Worm (Caenorhabditis elegans) whole organism, mixed stage, embryonic: ENCODE data around the gene F40D4.17.

Source experiments
- M03D4.4 ChIP-seq: sonication (generic microtip); optimal IDR thresholded peaks from 2 replicates; lab custom pipeline; 2017; ENCODE audit warnings: mild to moderate bottlenecking, missing genetic modification characterization, missing compliant biosample characterization
- bed-3 ChIP-seq: fragments of 200-800 bp; sonication (Bioruptor generic); optimal IDR thresholded peaks from 3 replicates; lab custom pipeline; 2018; ENCODE audit warnings: mild to moderate bottlenecking, missing genetic modification characterization, moderate library complexity, missing compliant biosample characterization
- blmp-1 ChIP-seq: fragments of 150-350 bp; optimal IDR thresholded peaks from 2 replicates; lab custom pipeline; 2014; ENCODE audit warnings: missing biosample characterization, missing genetic modification characterization
- ceh-39 ChIP-seq: fragments of 150-350 bp; optimal IDR thresholded peaks from 2 replicates; lab custom pipeline; 2014; ENCODE audit warnings: missing biosample characterization, missing genetic modification characterization
- ceh-83 ChIP-seq: fragments of 200-800 bp; sonication (Bioruptor generic); optimal IDR thresholded peaks from 2 replicates; lab custom pipeline; 2018; ENCODE audit warnings: mild to moderate bottlenecking, missing genetic modification characterization, missing compliant biosample characterization
- ces-1 ChIP-seq: fragments of 150-350 bp; optimal IDR thresholded peaks from 2 replicates; lab custom pipeline; 2014; ENCODE audit warnings: missing biosample characterization, missing genetic modification reagents, missing genetic modification characterization
- cnd-1 ChIP-seq: fragments of 200-800 bp; sonication (Bioruptor generic); optimal IDR thresholded peaks from 2 replicates; lab custom pipeline; 2018; ENCODE audit warnings: mild to moderate bottlenecking, missing genetic modification characterization, missing compliant biosample characterization
- drap-1 ChIP-seq: fragments of 200-800 bp; sonication (Bioruptor generic); optimal IDR thresholded peaks from 3 replicates; lab custom pipeline; 2018; ENCODE audit warnings: mild to moderate bottlenecking, missing genetic modification characterization, missing compliant biosample characterization
- elt-1 ChIP-seq: sonication (generic microtip); optimal IDR thresholded peaks from 2 replicates; lab custom pipeline; 2017; ENCODE audit warnings: missing genetic modification characterization, mild to moderate bottlenecking, missing compliant biosample characterization, antibody characterized with exemption, moderate library complexity, borderline replicate concordance; ENCODE audit not compliant: insufficient read depth
- elt-3 ChIP-seq: fragments of 150-350 bp; optimal IDR thresholded peaks from 2 replicates; lab custom pipeline; 2014; ENCODE audit warnings: missing biosample characterization, missing genetic modification characterization
- flh-1 ChIP-seq: fragments of 200-800 bp; sonication (Bioruptor generic); optimal IDR thresholded peaks from 2 replicates; lab custom pipeline; 2018; ENCODE audit warnings: mild to moderate bottlenecking, missing genetic modification characterization, moderate library complexity, missing compliant biosample characterization
- ham-2 ChIP-seq: fragments of 200-800 bp; sonication (Bioruptor generic); optimal IDR thresholded peaks from 2 replicates; lab custom pipeline; 2018; ENCODE audit warnings: mild to moderate bottlenecking, missing genetic modification characterization, missing compliant biosample characterization
- hlh-1 ChIP-seq: fragments of 150-350 bp; optimal IDR thresholded peaks from 2 replicates; lab custom pipeline; 2014; ENCODE audit warnings: missing biosample characterization, missing genetic modification reagents, missing genetic modification characterization
- lin-13 ChIP-seq: fragments of 150-350 bp; optimal IDR thresholded peaks from 2 replicates; lab custom pipeline; 2014; ENCODE audit warnings: missing biosample characterization, missing genetic modification characterization
- lin-32 ChIP-seq: fragments of 200-800 bp; sonication (Bioruptor generic); optimal IDR thresholded peaks from 2 replicates; lab custom pipeline; 2018; ENCODE audit warnings: mild to moderate bottlenecking, missing genetic modification characterization, missing compliant biosample characterization
- lsy-2 ChIP-seq: fragments of 150-350 bp; optimal IDR thresholded peaks from 2 replicates; lab custom pipeline; 2014; ENCODE audit warnings: missing biosample characterization, missing genetic modification characterization
- mab-5 ChIP-seq: fragments of 150-350 bp; optimal IDR thresholded peaks from 2 replicates; lab custom pipeline; 2014; ENCODE audit warnings: missing biosample characterization, missing genetic modification characterization
- mep-1 ChIP-seq: fragments of 150-350 bp; optimal IDR thresholded peaks from 2 replicates; lab custom pipeline; 2017; ENCODE audit warnings: missing biosample characterization, missing genetic modification reagents, missing genetic modification characterization, inconsistent platforms
- mls-2 ChIP-seq: sonication (generic microtip); optimal IDR thresholded peaks from 2 replicates; lab custom pipeline; 2016; ENCODE audit warnings: mild to moderate bottlenecking, missing genetic modification characterization, moderate library complexity, missing compliant biosample characterization
- nhr-12 ChIP-seq: fragments of 150-350 bp; optimal IDR thresholded peaks from 2 replicates; lab custom pipeline; 2014; ENCODE audit warnings: missing biosample characterization, missing genetic modification characterization
- nhr-2 ChIP-seq: fragments of 150-350 bp; optimal IDR thresholded peaks from 2 replicates; lab custom pipeline; 2014; ENCODE audit warnings: missing biosample characterization, missing genetic modification characterization
- nhr-237 ChIP-seq: fragments of 150-350 bp; optimal IDR thresholded peaks from 2 replicates; lab custom pipeline; 2014; ENCODE audit warnings: missing biosample characterization, missing genetic modification characterization
- nhr-28 ChIP-seq: fragments of 150-350 bp; optimal IDR thresholded peaks from 2 replicates; lab custom pipeline; 2014; ENCODE audit warnings: missing biosample characterization, missing genetic modification characterization
- pha-4 ChIP-seq: fragments of 150-350 bp; optimal IDR thresholded peaks from 2 replicates; lab custom pipeline; 2018; ENCODE audit warnings: missing biosample characterization, missing genetic modification reagents, missing genetic modification characterization
- snpc-4 ChIP-seq: fragments of 150-350 bp; optimal IDR thresholded peaks from 2 replicates; lab custom pipeline; 2014; ENCODE audit warnings: missing biosample characterization, missing genetic modification characterization
- sptf-1 ChIP-seq: sonication (generic microtip); optimal IDR thresholded peaks from 2 replicates; lab custom pipeline; 2017; ENCODE audit warnings: mild to moderate bottlenecking, missing genetic modification characterization, moderate library complexity, missing compliant biosample characterization
- tbx-8 ChIP-seq: fragments of 200-800 bp; sonication (Bioruptor generic); optimal IDR thresholded peaks from 2 replicates; lab custom pipeline; 2018; ENCODE audit warnings: mild to moderate bottlenecking, missing genetic modification characterization, moderate library complexity, missing compliant biosample characterization
- unc-120 ChIP-seq: sonication (generic microtip); optimal IDR thresholded peaks from 2 replicates; lab custom pipeline; 2017; ENCODE audit warnings: missing genetic modification characterization, missing compliant biosample characterization; ENCODE audit not compliant: poor library complexity, severe bottlenecking
- unc-39 ChIP-seq: fragments of 150-350 bp; optimal IDR thresholded peaks from 2 replicates; lab custom pipeline; 2014; ENCODE audit warnings: missing biosample characterization, missing genetic modification characterization
- unc-62 ChIP-seq: fragments of 150-350 bp; optimal IDR thresholded peaks from 2 replicates; lab custom pipeline; 2014; ENCODE audit warnings: missing biosample characterization, missing genetic modification reagents, missing genetic modification characterization
- zip-8 ChIP-seq: fragments of 150-350 bp; optimal IDR thresholded peaks from 2 replicates; lab custom pipeline; 2014; ENCODE audit warnings: missing biosample characterization, missing genetic modification characterization
- ztf-11 ChIP-seq: fragments of 150-350 bp; optimal IDR thresholded peaks from 2 replicates; lab custom pipeline; 2014; ENCODE audit warnings: missing biosample characterization, missing genetic modification characterization

F40D4.17 gene

DNA sequence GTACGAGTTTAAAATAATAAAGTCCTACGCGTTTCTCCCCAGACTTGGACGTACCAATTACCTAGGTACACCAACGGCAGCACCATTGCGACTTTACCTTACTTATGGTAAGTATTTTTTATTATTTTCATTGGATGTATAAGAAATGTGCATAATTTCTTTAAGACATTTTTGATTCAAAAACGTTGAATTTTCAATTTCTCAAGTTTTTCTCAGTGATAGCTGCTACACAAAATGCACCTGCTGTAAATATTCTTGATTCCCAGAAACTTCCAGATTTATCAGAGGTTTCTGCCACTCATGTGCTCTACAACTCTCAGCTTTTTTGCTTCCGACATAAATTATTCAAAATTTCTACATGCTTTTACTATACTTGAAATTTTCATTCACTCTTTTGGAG is 26.8 kb upstream of the F40D4.17 start, which contains the start of gene srh-159:
Gene srh-159, plus strand, starts transcription at position 301 of the 400 bp plus-strand sequence.
- TF ChIP-seq ceh-39 (tag; lab: Kevin White, UChicago) (no peak), snpc-4 (tag; lab: Kevin White, UChicago) (no peak), nhr-237 (tag; lab: Kevin White, UChicago) (no peak), ham-2 (GFP tag; lab: Kevin White, UChicago) (no peak), cnd-1 (tag; lab: Kevin White, UChicago) (no peak), unc-120 (tag; lab: Kevin White, UChicago) (no peak), flh-1 (no peak)
- TF ChIP-seq, all 35 proteins: peak for 0

- TF ChIP-seq ceh-83 (GFP tag; lab: Kevin White, UChicago) = no peak
Observed at ce11 chrV:17178457-17178856, 23.2 kb upstream of the F40D4.17 start, which contains the start of gene srh-174. TSS of gene srh-174 (plus strand) at chrV:17178757.

ce11 chrV:17177967-17178366 is 22.7 kb upstream of the F40D4.17 start, which contains the start of gene srsx-1:
TSS of gene srsx-1 (minus strand) at chrV:17178067.
- TF ChIP-seq sptf-1 (tag; lab: Kevin White, UChicago) = no peak
- TF ChIP-seq ceh-39 (tag; lab: Kevin White, UChicago) = no peak
- TF ChIP-seq unc-120 (tag; lab: Kevin White, UChicago) = no peak
- no peak for TF ChIP-seq hlh-1 (tag; lab: Kevin White, UChicago)
- TF ChIP-seq elt-3 (tag; lab: Kevin White, UChicago) = no peak
- no peak for TF ChIP-seq nhr-28 (tag; lab: Kevin White, UChicago)
- no peak for TF ChIP-seq ceh-83 (GFP tag; lab: Kevin White, UChicago)
- TF ChIP-seq elt-1 = no peak
- TF ChIP-seq nhr-12 (tag; lab: Kevin White, UChicago) = no peak
- TF ChIP-seq drap-1 (GFP tag; lab: Kevin White, UChicago) = no peak
- TF ChIP-seq ztf-11 (tag; lab: Kevin White, UChicago) = no peak
- TF ChIP-seq tbx-8 (GFP tag; lab: Kevin White, UChicago) = no peak

DNA sequence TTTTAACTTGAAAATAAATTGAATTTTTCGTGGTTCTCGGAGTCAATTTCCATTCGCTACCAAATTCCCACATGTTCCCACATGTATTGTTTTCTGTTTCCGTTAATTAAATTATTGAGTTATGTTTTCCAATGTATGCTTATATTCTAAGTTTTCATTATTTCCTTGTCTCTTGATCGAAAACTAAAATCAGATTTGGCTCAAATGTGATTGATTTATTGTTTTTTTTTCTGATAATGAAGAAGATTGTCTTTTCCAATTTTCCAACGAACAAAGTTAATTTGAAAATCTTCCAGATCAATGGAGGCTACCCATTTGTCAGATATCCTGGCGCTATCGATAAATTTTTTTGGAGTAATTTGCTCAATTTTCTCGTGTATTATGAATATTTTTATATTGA is 18.5 kb upstream of the F40D4.17 start, which contains the start of gene srbc-25:
Gene srbc-25, plus strand, starts transcription at position 301 of the 400 bp plus-strand sequence.
- TF ChIP-seq unc-62 = no peak
- no peak for TF ChIP-seq unc-39 (tag; lab: Kevin White, UChicago)
- no peak for TF ChIP-seq mep-1 (tag; lab: Kevin White, UChicago)
- no peak for TF ChIP-seq ceh-39 (tag; lab: Kevin White, UChicago)

DNA sequence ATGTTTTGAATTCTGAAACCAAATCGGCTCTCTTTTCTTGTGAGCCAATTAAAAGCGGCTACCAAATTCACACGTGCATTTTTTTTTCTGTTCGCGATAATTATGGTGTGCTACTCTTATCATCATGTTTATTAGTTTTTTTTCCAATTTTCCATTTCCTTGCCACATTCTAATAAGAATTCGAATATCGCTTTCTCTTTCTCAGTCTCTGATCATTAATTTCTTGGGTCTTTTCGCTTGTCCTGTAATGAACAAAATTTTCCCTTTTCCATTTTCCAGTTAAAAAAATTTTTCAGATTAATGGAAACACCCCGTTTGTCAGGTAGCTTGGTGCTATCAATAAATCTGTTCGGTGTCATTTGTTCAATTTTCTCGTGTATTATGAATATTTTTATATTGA is 16.3 kb upstream of the F40D4.17 start, which contains the start of gene srbc-26:
Gene srbc-26, plus strand, starts transcription at position 301 of the 400 bp plus-strand sequence.
- TF ChIP-seq unc-120 (tag; lab: Kevin White, UChicago) = no peak
- no peak for TF ChIP-seq blmp-1 (tag; lab: Kevin White, UChicago)
- TF ChIP-seq mab-5 = no peak
- TF ChIP-seq ham-2 (GFP tag; lab: Kevin White, UChicago) = no peak
- no peak for TF ChIP-seq zip-8 (tag; lab: Kevin White, UChicago)
- no peak for TF ChIP-seq snpc-4 (tag; lab: Kevin White, UChicago)
- no peak for TF ChIP-seq pha-4 (tag; lab: Kevin White, UChicago)
- TF ChIP-seq unc-39 (tag; lab: Kevin White, UChicago) = no peak
- TF ChIP-seq sptf-1 (tag; lab: Kevin White, UChicago) = no peak
- TF ChIP-seq flh-1 = no peak
- no peak for TF ChIP-seq hlh-1 (tag; lab: Kevin White, UChicago)
- TF ChIP-seq lin-32 (GFP tag; lab: Kevin White, UChicago) = no peak
- TF ChIP-seq elt-3 (tag; lab: Kevin White, UChicago) = no peak
- TF ChIP-seq bed-3 = no peak
- TF ChIP-seq ces-1 (GFP tag; lab: Kevin White, UChicago) = no peak
- TF ChIP-seq mls-2 = no peak
- no peak for TF ChIP-seq elt-1
- TF ChIP-seq nhr-237 (tag; lab: Kevin White, UChicago) = no peak
- no peak for TF ChIP-seq nhr-2 (tag; lab: Kevin White, UChicago)
- TF ChIP-seq, all 35 proteins: peak for 0

DNA sequence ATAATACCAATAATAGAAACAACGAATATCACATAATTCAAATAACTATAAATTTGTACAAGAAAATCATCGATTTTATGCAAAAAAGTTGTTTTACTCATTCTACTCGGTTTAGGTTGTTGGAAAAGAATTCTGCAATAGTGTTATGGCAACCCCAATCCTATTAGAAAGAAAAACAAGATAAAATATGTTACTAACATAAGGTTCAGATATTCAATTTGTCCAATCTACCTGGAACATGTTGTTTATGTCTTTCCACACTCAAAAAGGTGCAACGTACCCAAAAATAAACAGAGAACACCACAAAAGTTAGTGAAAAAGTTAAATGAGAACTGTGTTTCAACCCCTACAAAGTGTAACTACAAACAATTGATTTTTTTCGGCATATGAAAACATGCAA is 15.6 kb upstream of the F40D4.17 start, which contains the start of gene srw-51:
Gene srw-51, minus strand, starts transcription at position 101 of the 400 bp plus-strand sequence.
- TF ChIP-seq unc-120 (tag; lab: Kevin White, UChicago) (no peak), unc-62 (no peak), lsy-2 (tag; lab: Kevin White, UChicago) (no peak), ceh-83 (GFP tag; lab: Kevin White, UChicago) (no peak), mab-5 (no peak), tbx-8 (GFP tag; lab: Kevin White, UChicago) (no peak), snpc-4 (tag; lab: Kevin White, UChicago) (no peak), zip-8 (tag; lab: Kevin White, UChicago) (no peak), mep-1 (tag; lab: Kevin White, UChicago) (no peak), lin-13 (tag; lab: Kevin White, UChicago) (no peak), M03D4.4 (no peak)
